Fruit fly (Drosophila melanogaster) Kc167 (cell line): ENCODE data around the gene CG14395.

ENCODE experiments used
- Myc ChIP-seq: fragments of >200 bp; optimal IDR thresholded peaks from 2 replicates; lab custom pipeline; 2017; ENCODE audit warnings: missing external identifiers
- Sin3A ChIP-seq: fragments of >200 bp; optimal IDR thresholded peaks from 2 replicates; lab custom pipeline; 2018; ENCODE audit warnings: missing external identifiers
- h ChIP-seq: fragments of >200 bp; optimal IDR thresholded peaks from 3 replicates; lab custom pipeline; 2018; ENCODE audit warnings: missing external identifiers
- insv ChIP-seq: fragments of >200 bp; optimal IDR thresholded peaks from 3 replicates; lab custom pipeline; 2018; ENCODE audit warnings: missing external identifiers
- psq ChIP-seq: fragments of >200 bp; optimal IDR thresholded peaks from 2 replicates; lab custom pipeline; 2017; ENCODE audit warnings: missing external identifiers
- ttk ChIP-seq: sonication (Bioruptor generic); optimal IDR thresholded peaks from 2 replicates; lab custom pipeline; 2017; ENCODE audit warnings: missing external identifiers

The CG14395 gene

DNA sequence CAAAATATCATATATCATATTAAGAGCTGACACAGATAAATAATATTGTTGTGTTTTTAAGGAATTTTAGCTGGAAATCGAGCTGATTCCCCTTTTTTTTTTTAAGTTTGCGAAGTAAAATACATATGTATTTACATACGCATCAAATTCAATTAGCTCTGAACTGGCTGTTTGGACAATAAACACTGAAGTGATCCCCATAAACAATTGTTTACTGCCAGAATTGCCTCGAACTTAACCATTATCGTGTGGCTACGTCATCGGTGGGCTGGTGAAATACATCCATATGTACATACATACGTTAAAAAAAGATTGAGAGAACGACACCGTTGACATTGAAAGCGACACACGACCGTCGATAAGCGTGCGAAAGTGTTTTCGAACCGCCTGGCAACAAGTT, 53.6 kb downstream of the CG14395 start:
- TF ChIP-seq Sin3A (lab: Kevin White, UChicago) (no peak), psq (lab: Kevin White, UChicago) (no peak), ttk (no peak), insv (no peak), Myc (lab: Kevin White, UChicago) (no peak), h (lab: Kevin White, UChicago) (no peak)

- no peak for TF ChIP-seq h (lab: Kevin White, UChicago)
- TF ChIP-seq Sin3A (lab: Kevin White, UChicago) = no peak
- no peak for TF ChIP-seq Myc (lab: Kevin White, UChicago)
- TF ChIP-seq insv = no peak
- no peak for TF ChIP-seq psq (lab: Kevin White, UChicago)
- TF ChIP-seq ttk = no peak
Measured at dm6 chr3R:12716894-12717293, 54.3 kb downstream of the CG14395 start.

DNA sequence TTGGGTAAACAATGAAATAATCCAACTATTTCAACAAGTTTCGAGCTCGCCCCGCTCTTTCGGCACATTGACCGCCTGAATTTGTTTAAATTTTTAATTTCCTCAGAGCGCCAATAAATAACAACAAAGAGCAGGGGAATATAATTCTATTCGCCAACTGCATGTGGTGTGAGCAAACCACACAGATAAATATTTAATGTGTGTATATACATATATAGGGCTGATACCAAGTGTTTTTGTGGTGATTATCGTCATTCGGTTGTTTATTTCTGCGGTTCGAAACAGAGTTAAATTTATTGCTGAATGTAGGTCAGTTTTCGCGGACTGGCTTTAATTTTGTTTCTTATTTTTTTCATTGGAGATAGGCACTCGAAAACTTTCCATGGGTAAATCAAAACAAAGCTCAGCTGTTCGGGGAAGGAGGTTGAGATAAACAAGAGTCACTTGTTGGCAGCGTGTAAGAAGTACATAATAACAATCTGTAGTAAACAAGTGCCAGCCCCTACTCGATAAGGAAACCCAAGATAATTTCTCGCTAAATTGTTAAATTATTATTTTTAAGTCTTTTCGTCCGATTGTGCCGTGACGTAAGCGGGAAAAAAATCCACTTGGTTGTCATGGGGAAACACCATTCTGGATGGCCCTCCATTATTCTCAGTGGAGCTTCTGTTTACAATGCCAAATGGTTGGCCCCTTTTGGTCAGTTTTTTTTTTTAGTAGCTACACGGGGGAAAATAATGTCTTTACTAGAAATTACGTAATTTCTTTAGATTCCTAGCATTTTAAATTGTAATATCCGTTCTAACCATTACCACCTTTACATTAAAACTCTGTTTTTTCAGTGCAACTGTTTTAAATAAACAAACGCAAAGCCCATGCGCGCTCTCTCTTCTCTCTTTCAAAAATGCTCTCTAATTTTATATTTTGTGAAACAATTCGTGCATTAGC, 55.2 kb downstream of the CG14395 start:
- no peak for TF ChIP-seq ttk
- no peak for TF ChIP-seq h (lab: Kevin White, UChicago)
- no peak for TF ChIP-seq insv
- TF ChIP-seq psq (lab: Kevin White, UChicago) = no peak
- no peak for TF ChIP-seq Sin3A (lab: Kevin White, UChicago)
- no peak for TF ChIP-seq Myc (lab: Kevin White, UChicago)

DNA sequence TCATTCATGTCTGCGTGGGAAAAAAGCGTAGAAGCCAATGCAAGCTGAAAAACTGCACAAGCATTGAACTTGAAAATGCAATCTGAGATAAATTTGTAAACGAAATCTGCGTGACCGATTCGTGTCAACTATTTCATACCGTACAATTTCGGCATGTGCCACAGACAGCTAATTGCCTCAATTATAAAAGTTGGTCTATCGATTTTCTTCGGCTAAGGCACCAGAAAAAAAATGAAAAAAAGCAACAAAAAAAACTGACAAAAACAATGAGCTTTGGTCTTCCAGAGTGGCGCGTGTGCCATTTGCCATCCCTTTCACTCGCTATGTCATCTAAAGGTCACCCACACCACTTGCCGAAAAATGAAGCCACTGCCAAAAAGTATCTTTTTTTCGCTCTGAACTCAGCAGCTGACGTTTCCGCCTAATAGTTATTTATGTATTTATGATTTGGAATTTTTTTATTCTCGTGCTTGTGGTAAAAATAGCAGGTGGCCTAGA, 56.0 kb downstream of the CG14395 start:
- TF ChIP-seq ttk = no peak

DNA sequence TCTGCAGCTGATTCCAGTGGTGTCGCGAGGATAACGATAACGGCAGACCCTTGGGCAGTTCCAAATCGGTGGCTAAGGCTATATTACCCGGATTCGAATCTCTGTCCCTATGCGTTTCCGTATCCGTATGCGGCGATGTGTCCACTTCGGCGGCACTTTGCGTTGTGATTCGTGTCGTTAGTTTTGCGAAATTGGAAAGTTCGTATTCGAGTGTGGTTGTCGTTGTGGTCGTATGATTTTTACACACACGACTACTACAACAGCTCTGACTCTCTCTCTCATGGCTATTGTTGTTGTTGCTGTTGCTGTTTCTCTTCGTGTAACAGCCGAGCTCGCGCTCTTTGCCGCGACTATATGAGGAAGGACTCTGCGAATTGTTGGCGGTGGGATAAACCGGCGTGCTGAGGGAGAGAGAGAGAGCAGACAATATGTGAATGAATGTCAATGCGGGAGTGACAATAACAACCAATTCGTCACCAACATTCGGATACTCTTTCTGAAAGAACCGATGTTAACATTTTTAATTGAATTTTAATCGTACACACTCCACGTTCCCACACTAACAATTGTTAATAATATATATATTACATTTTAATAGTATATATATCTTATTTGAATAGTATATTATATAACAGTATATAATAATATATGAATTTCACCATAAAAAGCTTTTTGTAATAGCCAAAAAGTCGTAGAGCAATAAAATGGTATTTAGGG, 57.2 kb downstream of the CG14395 start:
- TF ChIP-seq Sin3A (lab: Kevin White, UChicago) = no peak

dm6 chr3R:12720344-12721200, 57.9 kb downstream of the CG14395 start:
- TF ChIP-seq ttk (no peak), Sin3A (lab: Kevin White, UChicago) (no peak), psq (lab: Kevin White, UChicago) (no peak), h (lab: Kevin White, UChicago) (no peak), insv (no peak), Myc (lab: Kevin White, UChicago) (no peak)

DNA sequence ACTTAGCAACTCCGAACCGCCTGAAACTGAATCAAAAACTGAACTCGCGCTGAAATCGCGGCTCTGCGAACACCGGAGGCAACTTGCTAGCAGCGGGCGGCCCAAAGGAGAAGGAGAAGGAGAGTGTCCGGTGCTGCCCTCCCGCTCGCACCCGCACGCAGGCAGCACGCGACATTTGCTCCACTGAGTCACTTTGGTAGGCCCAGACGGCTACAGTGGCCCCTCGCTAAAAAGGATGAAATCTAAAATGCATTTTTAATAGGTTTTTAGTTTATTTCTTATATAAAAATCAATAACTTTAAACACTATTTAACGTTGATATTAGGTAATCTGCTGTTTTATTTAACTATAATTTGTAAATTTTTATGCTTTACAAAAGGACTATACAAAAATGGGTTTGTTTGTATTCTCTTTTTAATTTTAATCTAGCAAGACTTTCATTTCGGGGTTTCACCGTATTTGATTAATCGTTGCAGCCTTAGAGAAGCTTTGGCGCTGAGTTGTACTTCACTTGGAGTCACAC, 59.8 kb downstream of the CG14395 start, which contains the start of gene Men:
TSS of gene Men (minus strand) at position 51 of the 523 bp plus-strand sequence.
- TF ChIP-seq h (lab: Kevin White, UChicago) (no peak), Myc (lab: Kevin White, UChicago) (no peak), Sin3A (lab: Kevin White, UChicago) (no peak), insv (no peak), ttk (no peak), psq (lab: Kevin White, UChicago) (no peak)
